Worm (Caenorhabditis elegans) whole organism, L3 larva: ENCODE data around the gene B0034.2.

Experiments used
- R02D3.7 ChIP-seq: fragments of 150-350 bp; optimal IDR thresholded peaks from 2 replicates; lab custom pipeline; 2014; ENCODE audit warnings: missing biosample characterization, missing genetic modification characterization
- ZK546.5 ChIP-seq: sonication (generic microtip); optimal IDR thresholded peaks from 2 replicates; lab custom pipeline; 2017; ENCODE audit warnings: missing biosample characterization, missing genetic modification characterization
- hmg-11 ChIP-seq: sonication (generic microtip); optimal IDR thresholded peaks from 2 replicates; lab custom pipeline; 2016; ENCODE audit warnings: missing genetic modification characterization, missing compliant biosample characterization
- mdl-1 ChIP-seq: fragments of 150-350 bp; optimal IDR thresholded peaks from 2 replicates; lab custom pipeline; 2014; ENCODE audit warnings: missing biosample characterization, missing genetic modification characterization
- nhr-11 ChIP-seq: fragments of 150-350 bp; optimal IDR thresholded peaks from 2 replicates; lab custom pipeline; 2014; ENCODE audit warnings: missing biosample characterization, missing genetic modification characterization
- pha-4 ChIP-seq: fragments of 150-350 bp; optimal IDR thresholded peaks from 2 replicates; lab custom pipeline; 2014; ENCODE audit warnings: missing biosample characterization, missing genetic modification reagents, missing genetic modification characterization
- skn-1 ChIP-seq: fragments of 150-350 bp; optimal IDR thresholded peaks from 2 replicates; lab custom pipeline; 2014; ENCODE audit warnings: missing biosample characterization, missing genetic modification characterization
- snpc-4 ChIP-seq: fragments of 150-350 bp; optimal IDR thresholded peaks from 2 replicates; lab custom pipeline; 2014; ENCODE audit warnings: missing biosample characterization, missing genetic modification characterization
- unc-39 ChIP-seq: sonication (generic microtip); optimal IDR thresholded peaks from 4 replicates; lab custom pipeline; 2017; ENCODE audit warnings: missing biosample characterization, missing genetic modification characterization
- zag-1 ChIP-seq: fragments of 150-350 bp; optimal IDR thresholded peaks from 2 replicates; lab custom pipeline; 2014; ENCODE audit warnings: missing biosample characterization, missing genetic modification characterization

DNA sequence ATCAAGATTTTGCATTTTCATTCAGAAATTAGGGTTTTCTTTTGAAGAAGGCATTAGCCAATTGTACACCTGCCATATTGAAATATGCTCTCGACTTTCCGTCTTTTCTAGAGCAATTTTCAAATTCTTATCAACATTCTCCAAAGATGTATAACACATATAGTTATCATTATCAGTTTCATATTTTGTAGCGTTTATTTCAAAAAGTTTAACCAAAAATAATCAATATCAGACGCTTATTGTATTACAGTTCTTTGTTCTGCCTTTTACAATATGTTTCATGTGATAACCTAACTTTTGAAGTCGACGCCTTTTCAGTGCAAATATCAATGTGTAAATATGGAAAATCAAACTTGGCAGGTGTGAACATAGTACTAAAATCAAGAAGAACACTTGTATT is 30.3 kb downstream of the B0034.2 start:
- TF ChIP-seq ZK546.5 (tag; lab: Kevin White, UChicago) (no peak), R02D3.7 (tag; lab: Kevin White, UChicago) (no peak), nhr-11 (no peak), zag-1 (tag; lab: Kevin White, UChicago) (no peak), snpc-4 (tag; lab: Kevin White, UChicago) (no peak), pha-4 (peak; percentile 42), unc-39 (tag; lab: Kevin White, UChicago) (no peak), skn-1 (tag; lab: Kevin White, UChicago) (no peak), hmg-11 (no peak), mdl-1 (tag; lab: Kevin White, UChicago) (no peak)
